Worm (Caenorhabditis elegans): ENCODE results near the gene ctl-2.

DNA sequence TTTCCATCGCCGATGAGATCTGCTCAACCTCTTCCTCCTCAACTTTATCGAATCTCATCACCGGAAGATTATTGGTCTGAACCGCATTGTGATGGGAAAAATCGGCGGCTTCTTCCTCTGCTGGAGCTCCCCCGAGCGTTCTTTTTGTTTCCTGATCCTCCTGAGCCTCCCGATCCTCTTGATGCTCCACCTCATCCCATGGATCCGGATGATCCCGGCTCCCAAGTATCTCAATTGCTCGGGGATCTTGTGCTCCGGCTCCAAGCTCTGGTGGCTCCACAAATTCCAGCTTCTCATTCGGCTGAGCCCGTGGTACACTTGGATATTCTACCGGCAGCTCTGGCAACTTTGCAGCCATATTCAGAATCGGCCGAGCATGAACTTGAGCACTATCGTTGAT lies 43.9 kb downstream of the ctl-2 start:
- no peak for TF ChIP-seq nhr-28 (tag; optimal IDR thresholded peaks at IDR 0.05)
- TF ChIP-seq zip-11 (GFP tag; IDR thresholded peaks at IDR 0.05) = no peak
- no peak for TF ChIP-seq aly-2 (tag; optimal IDR thresholded peaks at IDR 0.05)
- TF ChIP-seq nhr-237 (tag; optimal IDR thresholded peaks at IDR 0.05) = no peak
- no peak for TF ChIP-seq nhr-111 (GFP tag; optimal IDR thresholded peaks at IDR 0.05)
- no peak for TF ChIP-seq unc-62 (GFP tag; optimal IDR thresholded peaks at IDR 0.05 in 1 of 2)
- TF ChIP-seq unc-62 (tag; optimal IDR thresholded peaks at IDR 0.05) = no peak
- TF ChIP-seq tra-1 (GFP tag; IDR thresholded peaks at IDR 0.05) = no peak
- TF ChIP-seq ztf-11 (tag; optimal IDR thresholded peaks at IDR 0.05) = no peak
- TF ChIP-seq ctbp-1 (GFP tag; IDR thresholded peaks at IDR 0.05) = no peak
- TF ChIP-seq unc-130 (GFP tag; optimal IDR thresholded peaks at IDR 0.05) = no peak

Measured in whole organism, L4 larva.